Worm (Caenorhabditis elegans) whole organism, young adult: ENCODE data around the gene emb-1.

Experiments used
- nhr-120 ChIP-seq: fragments of 200-800 bp; sonication (Bioruptor generic); IDR thresholded peaks from 2 replicates; pipeline ENCODE4 v1.3.6; 2022; ENCODE audit warnings: missing genetic modification characterization, missing compliant biosample characterization
- unc-62 ChIP-seq: fragments of 150-350 bp; optimal IDR thresholded peaks from 2 replicates; lab custom pipeline; 2014; ENCODE audit warnings: missing biosample characterization, missing genetic modification reagents, missing genetic modification characterization
- zfh-2 ChIP-seq: fragments of 200-800 bp; sonication (Bioruptor generic); conservative IDR thresholded peaks from 2 replicates; pipeline ENCODE4 v1.3.6; 2022; ENCODE audit warnings: missing genetic modification reagents, missing genetic modification characterization, missing compliant biosample characterization
- ztf-25 ChIP-seq: fragments of 200-800 bp; sonication (Bioruptor generic); IDR thresholded peaks from 2 replicates; pipeline ENCODE4 v1.3.6; 2022; ENCODE audit warnings: missing genetic modification reagents, missing genetic modification characterization, missing compliant biosample characterization

DNA sequence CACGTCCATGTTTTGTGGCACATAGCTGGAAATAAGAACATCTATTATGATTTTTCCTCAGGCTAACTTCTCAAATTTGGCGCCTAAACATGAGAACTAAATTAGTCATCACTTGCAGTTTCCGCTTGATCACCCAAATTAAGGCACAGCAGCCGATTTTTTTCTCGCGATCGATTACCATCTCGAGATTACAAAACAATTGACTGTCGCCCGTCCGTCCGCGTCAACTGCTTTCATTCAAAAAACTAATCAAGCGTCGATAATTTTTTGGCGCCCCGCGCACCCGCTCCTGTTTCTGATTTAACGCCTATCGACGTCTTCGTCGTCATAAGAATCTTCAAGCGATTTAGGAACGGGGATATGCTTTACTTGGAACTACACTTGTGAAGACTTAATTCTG, 35.6 kb upstream of the emb-1 start:
- no peak for TF ChIP-seq unc-62
- no peak for TF ChIP-seq zfh-2
- no peak for TF ChIP-seq ztf-25 (GFP tag; lab: Robert Waterston, UW)
- no peak for TF ChIP-seq nhr-120 (GFP tag; lab: Robert Waterston, UW)
